Worm (Caenorhabditis elegans) whole organism, early embryonic: ENCODE data around the gene K04C2.8.

Experiments used
- B0310.2 ChIP-seq: sonication (generic microtip); optimal IDR thresholded peaks from 2 replicates; lab custom pipeline; 2016; ENCODE audit warnings: mild to moderate bottlenecking, missing genetic modification characterization, missing compliant biosample characterization
- F13C5.2 ChIP-seq: sonication (generic microtip); optimal IDR thresholded peaks from 2 replicates; lab custom pipeline; 2017; ENCODE audit warnings: mild to moderate bottlenecking, missing genetic modification characterization, inconsistent platforms, missing compliant biosample characterization
- aly-1 ChIP-seq: sonication (generic microtip); optimal IDR thresholded peaks from 2 replicates; lab custom pipeline; 2016; ENCODE audit warnings: missing genetic modification characterization, missing compliant biosample characterization
- ama-1 ChIP-seq: fragments of 150-350 bp; optimal IDR thresholded peaks from 2 replicates; lab custom pipeline; 2014
- ceh-13 ChIP-seq: fragments of 200-800 bp; sonication (Bioruptor generic); optimal IDR thresholded peaks from 2 replicates; lab custom pipeline; 2018; ENCODE audit warnings: mild to moderate bottlenecking, missing genetic modification characterization, missing compliant biosample characterization
- ceh-36 ChIP-seq: sonication (generic microtip); optimal IDR thresholded peaks from 2 replicates; lab custom pipeline; 2016; ENCODE audit warnings: missing genetic modification characterization, inconsistent platforms, missing compliant biosample characterization
- ets-7 ChIP-seq: sonication (generic microtip); optimal IDR thresholded peaks from 2 replicates; lab custom pipeline; 2016; ENCODE audit warnings: missing genotype, missing genetic modification characterization, missing compliant biosample characterization
- flt-1 ChIP-seq: fragments of 200-800 bp; sonication (Bioruptor generic); IDR thresholded peaks from 2 replicates; pipeline ENCODE4 v1.3.6; 2022; ENCODE audit warnings: missing genetic modification characterization, missing compliant biosample characterization
- hmbx-1 ChIP-seq: sonication (generic microtip); optimal IDR thresholded peaks from 2 replicates; lab custom pipeline; 2016; ENCODE audit warnings: mild to moderate bottlenecking, missing genetic modification characterization, missing compliant biosample characterization
- hmg-4 ChIP-seq: fragments of 200-800 bp; sonication (Bioruptor generic); optimal IDR thresholded peaks from 2 replicates; lab custom pipeline; 2018; ENCODE audit warnings: mild to moderate bottlenecking, missing genetic modification characterization, missing compliant biosample characterization
- hnd-1 ChIP-seq: sonication (generic microtip); optimal IDR thresholded peaks from 2 replicates; lab custom pipeline; 2016; ENCODE audit warnings: missing genetic modification characterization, missing compliant biosample characterization
- pes-1 ChIP-seq: fragments of 200-800 bp; sonication (Bioruptor generic); IDR thresholded peaks from 2 replicates; pipeline ENCODE4 v1.3.6; 2022; ENCODE audit warnings: missing genetic modification reagents, missing genetic modification characterization, missing compliant biosample characterization
- scrt-1 ChIP-seq: fragments of 200-800 bp; sonication (Bioruptor generic); IDR thresholded peaks from 2 replicates; pipeline ENCODE4 v1.3.6; 2022; ENCODE audit warnings: missing genetic modification characterization, missing compliant biosample characterization
- sea-1 ChIP-seq: fragments of 200-800 bp; sonication (Bioruptor generic); conservative IDR thresholded peaks from 2 replicates; pipeline ENCODE4 v1.3.6; 2022; ENCODE audit warnings: missing genetic modification characterization, missing compliant biosample characterization
- tbx-11 ChIP-seq: fragments of 200-800 bp; sonication (Bioruptor generic); IDR thresholded peaks from 2 replicates; pipeline ENCODE4 v1.3.6; 2022; ENCODE audit warnings: missing genetic modification characterization, missing compliant biosample characterization
- tbx-37 ChIP-seq: fragments of 200-800 bp; sonication (Bioruptor generic); conservative IDR thresholded peaks from 2 replicates; pipeline ENCODE4 v1.3.6; 2022; ENCODE audit warnings: missing genetic modification reagents, missing genetic modification characterization, missing compliant biosample characterization
- tra-4 ChIP-seq: sonication (generic microtip); optimal IDR thresholded peaks from 2 replicates; lab custom pipeline; 2017; ENCODE audit warnings: missing genetic modification characterization, missing compliant biosample characterization

Gene K04C2.8

ce11 chrIII:6914840-6915239 lies 44.7 kb downstream of the K04C2.8 start:
- no peak for TF ChIP-seq ama-1 (lab: Kevin White, UChicago)
- no peak for TF ChIP-seq ceh-36 (tag; lab: Kevin White, UChicago)
- no peak for TF ChIP-seq pes-1
- TF ChIP-seq B0310.2 (tag; lab: Kevin White, UChicago): no peak
- no peak for TF ChIP-seq tbx-37 (GFP tag; lab: Robert Waterston, UW)
- no peak for TF ChIP-seq scrt-1 (GFP tag; lab: Robert Waterston, UW)
- TF ChIP-seq hnd-1: no peak
- TF ChIP-seq ceh-13 (GFP tag; lab: Kevin White, UChicago): no peak
- no peak for TF ChIP-seq sea-1
- no peak for TF ChIP-seq aly-1 (tag; lab: Kevin White, UChicago)
- no peak for TF ChIP-seq ets-7 (tag; lab: Kevin White, UChicago)
- no peak for TF ChIP-seq F13C5.2 (tag; lab: Kevin White, UChicago)
- no peak for TF ChIP-seq tra-4 (tag; lab: Kevin White, UChicago)
- TF ChIP-seq flt-1: no peak
- TF ChIP-seq hmbx-1 (tag; lab: Kevin White, UChicago): no peak
- no peak for TF ChIP-seq tbx-11 (GFP tag; lab: Robert Waterston, UW)
- no peak for TF ChIP-seq hmg-4
